Fruit fly (Drosophila melanogaster) whole organism, embryonic: ENCODE measurements around the gene CG5139.

Experiments
- Awh ChIP-seq: fragments of 200-800 bp; sonication (Bioruptor generic); IDR thresholded peaks from 2 replicates; pipeline ENCODE4, ENCODE4 v1.3.6; 2022; ENCODE audit warnings: missing biosample characterization, missing genetic modification characterization
- BtbVII ChIP-seq: fragments of 200-800 bp; sonication (Bioruptor generic); optimal IDR thresholded peaks from 3 replicates; lab custom pipeline; 2017; ENCODE audit warnings: missing biosample characterization, mild to moderate bottlenecking, missing genetic modification characterization
- CG10979 ChIP-seq: fragments of 200-800 bp; sonication (Bioruptor generic); optimal IDR thresholded peaks from 2 replicates; lab custom pipeline; 2018; ENCODE audit warnings: missing biosample characterization, mild to moderate bottlenecking, missing genetic modification characterization, moderate library complexity
- CG11504 ChIP-seq: fragments of 200-800 bp; sonication (Bioruptor generic); optimal IDR thresholded peaks from 3 replicates; lab custom pipeline; 2019; ENCODE audit warnings: missing biosample characterization, mild to moderate bottlenecking, missing genetic modification characterization, moderate library complexity
- CG14965 ChIP-seq: fragments of 200-800 bp; sonication (Bioruptor generic); optimal IDR thresholded peaks from 2 replicates; lab custom pipeline; 2016; ENCODE audit warnings: missing biosample characterization, missing genetic modification characterization, borderline replicate concordance
- CG15479 ChIP-seq: fragments of 200-800 bp; sonication (Bioruptor generic); optimal IDR thresholded peaks from 3 replicates; lab custom pipeline; 2019; ENCODE audit warnings: missing biosample characterization, mild to moderate bottlenecking, missing genetic modification characterization, moderate library complexity
- CG1603 ChIP-seq: fragments of 200-800 bp; sonication (Bioruptor generic); optimal IDR thresholded peaks from 2 replicates; lab custom pipeline; 2019; ENCODE audit warnings: missing biosample characterization, mild to moderate bottlenecking, missing genetic modification characterization, moderate library complexity
- CG16815 ChIP-seq: fragments of 200-800 bp; sonication (Bioruptor generic); optimal IDR thresholded peaks from 3 replicates; lab custom pipeline; 2017; ENCODE audit warnings: missing biosample characterization, mild to moderate bottlenecking, missing genetic modification characterization
- CG17359 ChIP-seq: fragments of 200-800 bp; sonication (Bioruptor generic); optimal IDR thresholded peaks from 3 replicates; lab custom pipeline; 2018; ENCODE audit warnings: missing biosample characterization, mild to moderate bottlenecking, missing genetic modification characterization, moderate library complexity
- CG33213 ChIP-seq: fragments of 200-800 bp; sonication (Bioruptor generic); optimal IDR thresholded peaks from 3 replicates; lab custom pipeline; 2016; ENCODE audit warnings: missing biosample characterization, missing genetic modification characterization
- CG33557 ChIP-seq: fragments of 200-800 bp; sonication (Bioruptor generic); optimal IDR thresholded peaks from 2 replicates; lab custom pipeline; 2019; ENCODE audit warnings: missing biosample characterization, mild to moderate bottlenecking, missing genetic modification characterization, moderate library complexity
- CG4854 ChIP-seq: fragments of 200-800 bp; sonication (Bioruptor generic); optimal IDR thresholded peaks from 2 replicates; lab custom pipeline; 2016; ENCODE audit warnings: missing biosample characterization, missing genetic modification characterization, inconsistent platforms
- CG6689 ChIP-seq: fragments of 200-800 bp; sonication (Bioruptor generic); IDR thresholded peaks from 2 replicates; pipeline ENCODE4 v1.3.6; 2022; ENCODE audit warnings: missing biosample characterization, missing genetic modification characterization
- CG7839 ChIP-seq: fragments of 200-800 bp; sonication (Bioruptor generic); optimal IDR thresholded peaks from 3 replicates; lab custom pipeline; 2018; ENCODE audit warnings: missing biosample characterization, mild to moderate bottlenecking, missing genetic modification characterization, moderate library complexity
- CG8089 ChIP-seq: fragments of 200-800 bp; sonication (Bioruptor generic); optimal IDR thresholded peaks from 3 replicates; lab custom pipeline; 2016; ENCODE audit warnings: missing biosample characterization, missing genetic modification characterization
- CG8290 ChIP-seq, 3 experiments: fragments of 200-800 bp; sonication (Bioruptor generic); optimal IDR thresholded peaks; 2 replicates each; lab custom pipeline; 2016 to 2019; ENCODE audit warnings: missing biosample characterization in 3 of 3, missing genetic modification characterization in 3 of 3, mild to moderate bottlenecking in 2 of 3, moderate library complexity in 1 of 3
- CG9437 ChIP-seq: fragments of 200-800 bp; sonication (Bioruptor generic); optimal IDR thresholded peaks from 2 replicates; lab custom pipeline; 2018; ENCODE audit warnings: missing biosample characterization, mild to moderate bottlenecking, missing genetic modification characterization
- CG9932 ChIP-seq: fragments of 200-800 bp; sonication (Bioruptor generic); IDR thresholded peaks from 2 replicates; pipeline ENCODE4 v1.3.6; 2022; ENCODE audit warnings: missing biosample characterization, missing genetic modification characterization
- CoRest ChIP-seq: fragments of 200-800 bp; sonication (Bioruptor generic); optimal IDR thresholded peaks from 3 replicates; lab custom pipeline; 2018; ENCODE audit warnings: missing biosample characterization, mild to moderate bottlenecking, missing genetic modification characterization, moderate library complexity
- CrebB ChIP-seq: fragments of 200-800 bp; sonication (Bioruptor generic); optimal IDR thresholded peaks from 3 replicates; lab custom pipeline; 2018; ENCODE audit warnings: missing biosample characterization, mild to moderate bottlenecking, missing genetic modification characterization
- Dek ChIP-seq: fragments of 200-800 bp; sonication (Bioruptor generic); optimal IDR thresholded peaks from 3 replicates; lab custom pipeline; 2019; ENCODE audit warnings: missing biosample characterization, mild to moderate bottlenecking, missing genetic modification characterization, moderate library complexity
- Dref ChIP-seq: fragments of 200-800 bp; sonication (Bioruptor generic); IDR thresholded peaks from 2 replicates; pipeline ENCODE4 v1.3.6; 2022; ENCODE audit warnings: missing biosample characterization, missing genetic modification characterization
- GATAe ChIP-seq: fragments of 200-800 bp; sonication (Bioruptor generic); conservative IDR thresholded peaks from 2 replicates; pipeline ENCODE4 v1.3.6; 2022; ENCODE audit warnings: missing biosample characterization, missing genetic modification characterization
- HLH54F ChIP-seq: fragments of 200-800 bp; sonication (Bioruptor generic); optimal IDR thresholded peaks from 3 replicates; lab custom pipeline; 2016; ENCODE audit warnings: missing biosample characterization, missing genetic modification characterization
- Hr51 ChIP-seq, 2 experiments: fragments of 200-800 bp; sonication (Bioruptor generic); optimal IDR thresholded peaks; 2 replicates in 1 of 2; 3 replicates in 1 of 2; lab custom pipeline; 2016 to 2018; ENCODE audit warnings: missing biosample characterization in 2 of 2, missing genetic modification characterization in 2 of 2, mild to moderate bottlenecking in 1 of 2, moderate library complexity in 1 of 2
- Kr ChIP-seq: fragments of 200-800 bp; sonication (Bioruptor generic); optimal IDR thresholded peaks from 2 replicates; lab custom pipeline; 2017; ENCODE audit warnings: missing biosample characterization, mild to moderate bottlenecking, missing genetic modification characterization
- Lpt ChIP-seq: fragments of >200 bp; optimal IDR thresholded peaks from 2 replicates; lab custom pipeline; 2018; ENCODE audit warnings: missing biosample characterization, missing genetic modification characterization
- Mrtf ChIP-seq: fragments of 200-800 bp; sonication (Bioruptor generic); IDR thresholded peaks from 3 replicates; pipeline ENCODE4 v1.3.6; 2022; ENCODE audit warnings: missing biosample characterization, missing genetic modification characterization
- Pdp1 ChIP-seq, 2 experiments: fragments of 200-800 bp; sonication (Bioruptor generic); optimal IDR thresholded peaks; 3 replicates each; lab custom pipeline; 2016; ENCODE audit warnings: missing biosample characterization in 2 of 2, missing genetic modification characterization in 2 of 2, mild to moderate bottlenecking in 1 of 2, moderate library complexity in 1 of 2
- Scr ChIP-seq: fragments of 200-800 bp; sonication (Bioruptor generic); IDR thresholded peaks from 2 replicates; pipeline ENCODE4 v1.3.6; 2022; ENCODE audit warnings: missing biosample characterization, missing genetic modification characterization; ENCODE audit not compliant: partially characterized antibody
- Tbp ChIP-seq: fragments of >200 bp; optimal IDR thresholded peaks from 2 replicates; lab custom pipeline; 2018; ENCODE audit warnings: missing biosample characterization, missing genetic modification characterization
- Xbp1 ChIP-seq: fragments of 200-800 bp; sonication (Bioruptor generic); optimal IDR thresholded peaks from 3 replicates; lab custom pipeline; 2016; ENCODE audit warnings: missing biosample characterization, mild to moderate bottlenecking, missing genetic modification characterization
- al ChIP-seq: fragments of 200-800 bp; sonication (Bioruptor generic); IDR thresholded peaks from 2 replicates; pipeline ENCODE4 v1.3.6; 2022; ENCODE audit warnings: missing biosample characterization, missing genetic modification characterization
- aop ChIP-seq: fragments of 200-800 bp; sonication (Bioruptor generic); IDR thresholded peaks from 2 replicates; pipeline ENCODE4 v1.3.6; 2022; ENCODE audit warnings: missing biosample characterization, missing genetic modification characterization
- bbx ChIP-seq: fragments of 200-800 bp; sonication (Bioruptor generic); IDR thresholded peaks from 2 replicates; pipeline ENCODE4 v1.3.6; 2022; ENCODE audit warnings: missing biosample characterization, missing genetic modification characterization; ENCODE audit not compliant: partially characterized antibody
- btn ChIP-seq: fragments of 200-800 bp; sonication (Bioruptor generic); optimal IDR thresholded peaks from 2 replicates; lab custom pipeline; 2016; ENCODE audit warnings: missing biosample characterization, missing genetic modification characterization
- da ChIP-seq: fragments of 200-800 bp; sonication (Bioruptor generic); optimal IDR thresholded peaks from 2 replicates; lab custom pipeline; 2016; ENCODE audit warnings: missing biosample characterization, missing genetic modification characterization
- fd3F ChIP-seq: fragments of 200-800 bp; sonication (Bioruptor generic); optimal IDR thresholded peaks from 2 replicates; lab custom pipeline; 2018; ENCODE audit warnings: missing biosample characterization, mild to moderate bottlenecking, missing genetic modification characterization, moderate library complexity
- fd96Cb ChIP-seq: fragments of 200-800 bp; sonication (Bioruptor generic); optimal IDR thresholded peaks from 2 replicates; lab custom pipeline; 2018; ENCODE audit warnings: missing biosample characterization, mild to moderate bottlenecking, missing genetic modification characterization, moderate library complexity
- kni ChIP-seq: fragments of 200-800 bp; sonication (Bioruptor generic); optimal IDR thresholded peaks from 3 replicates; lab custom pipeline; 2017; ENCODE audit warnings: mild to moderate bottlenecking, missing biosample characterization, missing genetic modification reagents, missing genetic modification characterization
- knrl ChIP-seq: fragments of 200-800 bp; sonication (Bioruptor generic); IDR thresholded peaks from 3 replicates; pipeline ENCODE4 v1.3.6; 2022; ENCODE audit warnings: missing biosample characterization, missing genetic modification characterization; ENCODE audit not compliant: partially characterized antibody
- nerfin-2 ChIP-seq: fragments of 200-800 bp; sonication (Bioruptor generic); IDR thresholded peaks from 2 replicates; pipeline ENCODE4 v1.3.6; 2022; ENCODE audit warnings: missing biosample characterization, missing genetic modification characterization; ENCODE audit not compliant: partially characterized antibody
- pfk ChIP-seq: fragments of 200-800 bp; sonication (Bioruptor generic); optimal IDR thresholded peaks from 2 replicates; lab custom pipeline; 2018; ENCODE audit warnings: missing biosample characterization, mild to moderate bottlenecking, missing genetic modification characterization, moderate library complexity
- phol ChIP-seq: fragments of 200-800 bp; sonication (Bioruptor generic); optimal IDR thresholded peaks from 3 replicates; lab custom pipeline; 2018; ENCODE audit warnings: missing biosample characterization, mild to moderate bottlenecking, missing genetic modification characterization, moderate library complexity
- ranshi ChIP-seq: fragments of 200-800 bp; sonication (Bioruptor generic); IDR thresholded peaks from 2 replicates; pipeline ENCODE4 v1.3.6; 2022; ENCODE audit warnings: missing biosample characterization, missing genetic modification characterization
- run ChIP-seq: fragments of 200-800 bp; sonication (Bioruptor generic); optimal IDR thresholded peaks from 3 replicates; lab custom pipeline; 2018; ENCODE audit warnings: missing biosample characterization, mild to moderate bottlenecking, missing genetic modification characterization
- sug ChIP-seq: fragments of 200-800 bp; optimal IDR thresholded peaks from 2 replicates; lab custom pipeline; 2019; ENCODE audit warnings: missing biosample characterization, mild to moderate bottlenecking, missing genetic modification characterization, moderate library complexity
- ttk ChIP-seq: fragments of 200-800 bp; sonication (Bioruptor generic); IDR thresholded peaks from 2 replicates; pipeline ENCODE4 v2.1.2; 2022; ENCODE audit warnings: missing biosample characterization, missing genetic modification characterization
- unpg ChIP-seq: fragments of 200-800 bp; sonication (Bioruptor generic); optimal IDR thresholded peaks from 3 replicates; lab custom pipeline; 2018; ENCODE audit warnings: missing biosample characterization, mild to moderate bottlenecking, missing genetic modification characterization, moderate library complexity
- zen2 ChIP-seq: fragments of 200-800 bp; sonication (Bioruptor generic); IDR thresholded peaks from 3 replicates; pipeline ENCODE4 v1.3.6; 2022; ENCODE audit warnings: missing biosample characterization, missing genetic modification characterization; ENCODE audit not compliant: partially characterized antibody

Gene CG5139

DNA sequence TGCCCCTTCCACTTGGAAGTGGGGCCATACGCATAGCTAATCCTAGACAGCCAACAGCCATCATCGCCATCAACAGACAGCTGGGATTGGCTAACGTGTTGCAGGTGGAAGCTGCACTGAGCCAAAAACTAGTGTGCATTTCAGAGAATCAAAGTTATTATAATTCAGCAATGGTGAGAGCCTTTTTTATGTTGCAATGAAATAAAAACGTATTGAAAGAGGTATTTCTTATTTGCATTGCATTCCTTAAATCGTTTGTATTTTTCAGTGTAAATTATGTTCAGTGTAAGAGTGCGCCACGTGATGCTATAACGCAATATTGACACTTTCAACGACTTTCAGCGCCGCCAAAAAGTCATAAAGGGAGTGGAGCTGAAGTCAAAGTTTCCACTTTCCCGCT lies 14.5 kb upstream of the CG5139 start (continued):
- TF ChIP-seq zen2 (no peak), GATAe (GFP tag; lab: Robert Waterston, UW) (no peak), kni (GFP tag; lab: Kevin White, UChicago) (no peak), Mrtf (GFP tag; lab: Robert Waterston, UW) (no peak), Scr (GFP tag; lab: Robert Waterston, UW) (no peak), CG33213 (GFP tag; lab: Kevin White, UChicago) (no peak), CG7839 (tag; lab: Kevin White, UChicago) (peak; percentile 30), da (GFP tag; lab: Kevin White, UChicago) (no peak), CG33557 (no peak), ttk (no peak), CG15479 (no peak), Pdp1 (GFP tag; optimal IDR thresholded peaks at IDR 0.05; lab: Kevin White, UChicago) (peak in 1 of 2 experiments; percentile 11), CG8290 (GFP tag; optimal IDR thresholded peaks at IDR 0.05; lab: Kevin White, UChicago) (no peak), CG8290 (tag; optimal IDR thresholded peaks at IDR 0.05; lab: Kevin White, UChicago) (no peak), CG9437 (no peak), CG4854 (GFP tag; lab: Kevin White, UChicago) (no peak), unpg (peak; percentile 13), run (tag; lab: Kevin White, UChicago) (no peak), fd96Cb (tag; lab: Kevin White, UChicago) (no peak), Hr51 (GFP tag; optimal IDR thresholded peaks at IDR 0.05; lab: Kevin White, UChicago) (peak in 1 of 2 experiments; percentile 12), Awh (GFP tag; lab: Robert Waterston, UW) (no peak), CG17359 (peak; percentile 38), al (GFP tag; lab: Robert Waterston, UW) (no peak), Tbp (GFP tag; lab: Kevin White, UChicago) (no peak), bbx (GFP tag; lab: Robert Waterston, UW) (no peak), CG14965 (GFP tag; lab: Kevin White, UChicago) (no peak), CG11504 (tag; lab: Kevin White, UChicago) (peak; percentile 55), HLH54F (GFP tag; lab: Kevin White, UChicago) (no peak), aop (GFP tag; lab: Robert Waterston, UW) (no peak), Lpt (GFP tag; lab: Kevin White, UChicago) (no peak), ranshi (GFP tag; lab: Robert Waterston, UW) (0 out of 2 replicates have a peak, but pooled peaks have one; percentile 10), pfk (GFP tag; lab: Kevin White, UChicago) (no peak), Dek (tag; lab: Kevin White, UChicago) (no peak), Xbp1 (peak; percentile 40), sug (tag; lab: Kevin White, UChicago) (no peak), btn (GFP tag; lab: Kevin White, UChicago) (no peak), CG10979 (tag; lab: Kevin White, UChicago) (peak; percentile 26), CG16815 (GFP tag; lab: Kevin White, UChicago) (no peak), fd3F (no peak), phol (tag; lab: Kevin White, UChicago) (peak; percentile 27), Dref (no peak), CoRest (no peak), CG1603 (tag; lab: Kevin White, UChicago) (peak; percentile 43), CG6689 (GFP tag; lab: Robert Waterston, UW) (peak; percentile 28; the same call in 1 of the 2 replicates), CG9932 (GFP tag; lab: Robert Waterston, UW) (no peak), nerfin-2 (GFP tag; lab: Robert Waterston, UW) (no peak), BtbVII (no peak), CG8089 (GFP tag; lab: Kevin White, UChicago) (no peak), knrl (no peak), Kr (GFP tag; lab: Kevin White, UChicago) (no peak), CrebB (no peak)
